Worm (Caenorhabditis elegans) whole organism, L4 larva: ENCODE measurements around the gene acl-4.
"Not testable (repeated sequence)": the region's sequence is repeated elsewhere in the genome, so short reads cannot be mapped to it uniquely, and the experiment has no call there.

ENCODE experiments used
- Y105C5A.15 ChIP-seq: fragments of 200-800 bp; sonication (Bioruptor generic); IDR thresholded peaks from 2 replicates; pipeline ENCODE4 v1.3.6; 2022; ENCODE audit warnings: missing genetic modification characterization, missing compliant biosample characterization
- Y5F2A.4 ChIP-seq: fragments of 200-800 bp; sonication (Bioruptor generic); optimal IDR thresholded peaks from 2 replicates; lab custom pipeline; 2018; ENCODE audit warnings: mild to moderate bottlenecking, missing genetic modification characterization, missing compliant biosample characterization
- aha-1 ChIP-seq: fragments of 150-350 bp; peaks from one replicate; lab custom pipeline; 2014; ENCODE audit warnings: missing biosample characterization, missing genetic modification characterization
- aly-2 ChIP-seq: sonication (generic microtip); optimal IDR thresholded peaks from 2 replicates; lab custom pipeline; 2018; ENCODE audit warnings: missing biosample characterization, missing genetic modification characterization
- ama-1 ChIP-seq: fragments of 150-350 bp; optimal IDR thresholded peaks from 2 replicates; lab custom pipeline; 2014; ENCODE audit warnings: inconsistent platforms, mixed read lengths
- ceh-32 ChIP-seq: sonication (generic microtip); optimal IDR thresholded peaks from 2 replicates; lab custom pipeline; 2016; ENCODE audit warnings: mild to moderate bottlenecking, missing genetic modification characterization, missing compliant biosample characterization; ENCODE audit not compliant: poor library complexity
- daf-12 ChIP-seq: fragments of 150-350 bp; optimal IDR thresholded peaks from 2 replicates; lab custom pipeline; 2014; ENCODE audit warnings: missing biosample characterization, missing genetic modification reagents, missing genetic modification characterization
- daf-16 ChIP-seq, 3 experiments: sonication (generic microtip); optimal IDR thresholded peaks; 2 replicates each; lab custom pipeline; 2016 to 2017; ENCODE audit warnings: missing genetic modification characterization in 3 of 3, missing genetic modification reagents in 3 of 3, mild to moderate bottlenecking in 2 of 3, missing compliant biosample characterization in 2 of 3, missing biosample characterization in 1 of 3, moderate library complexity in 1 of 3
- daf-8 ChIP-seq: fragments of 200-800 bp; sonication (Bioruptor generic); IDR thresholded peaks from 2 replicates; pipeline ENCODE4 v1.3.6; 2022; ENCODE audit warnings: missing genetic modification characterization, missing compliant biosample characterization
- dmd-6 ChIP-seq: fragments of 200-800 bp; sonication (Bioruptor generic); IDR thresholded peaks from 2 replicates; pipeline ENCODE4 v1.3.6; 2022; ENCODE audit warnings: missing genetic modification reagents, missing genetic modification characterization, missing compliant biosample characterization
- dve-1 ChIP-seq: sonication (generic microtip); optimal IDR thresholded peaks from 2 replicates; lab custom pipeline; 2017; ENCODE audit warnings: antibody characterized with exemption, mild to moderate bottlenecking, missing genetic modification characterization, missing compliant biosample characterization; ENCODE audit not compliant: insufficient read depth
- hlh-11 ChIP-seq: fragments of 200-800 bp; sonication (Bioruptor generic); optimal IDR thresholded peaks from 2 replicates; lab custom pipeline; 2018; ENCODE audit warnings: mild to moderate bottlenecking, missing genetic modification characterization, missing compliant biosample characterization
- hlh-30 ChIP-seq: sonication (generic microtip); optimal IDR thresholded peaks from 2 replicates; lab custom pipeline; 2017; ENCODE audit warnings: antibody characterized with exemption, mild to moderate bottlenecking, missing genetic modification characterization, missing compliant biosample characterization; ENCODE audit not compliant: insufficient read depth
- jun-1 ChIP-seq: fragments of 150-350 bp; optimal IDR thresholded peaks from 2 replicates; lab custom pipeline; 2014; ENCODE audit warnings: missing biosample characterization, missing genetic modification reagents, missing genetic modification characterization
- lim-7 ChIP-seq: fragments of 200-800 bp; sonication (Bioruptor generic); IDR thresholded peaks from 2 replicates; pipeline ENCODE4 v1.3.6; 2022; ENCODE audit warnings: missing genetic modification characterization, missing compliant biosample characterization
- lin-15B ChIP-seq: fragments of 150-350 bp; sonication (generic microtip); optimal IDR thresholded peaks from 3 replicates; lab custom pipeline; 2014; ENCODE audit warnings: missing biosample characterization, missing genetic modification characterization
- lin-39 ChIP-seq: fragments of 150-350 bp; optimal IDR thresholded peaks from 2 replicates; lab custom pipeline; 2014; ENCODE audit warnings: missing biosample characterization, missing genetic modification reagents, missing genetic modification characterization
- mdl-1 ChIP-seq, 2 experiments: fragments of 150-350 bp in 1 of 2; sonication (generic microtip) in 1 of 2; optimal IDR thresholded peaks; 2 replicates each; lab custom pipeline; 2014 to 2017; ENCODE audit warnings: missing biosample characterization in 2 of 2, missing genetic modification characterization in 2 of 2
- nhr-11 ChIP-seq: fragments of 150-350 bp; optimal IDR thresholded peaks from 2 replicates; lab custom pipeline; 2014; ENCODE audit warnings: missing biosample characterization, missing genetic modification characterization
- nhr-25 ChIP-seq: sonication (generic microtip); optimal IDR thresholded peaks from 2 replicates; lab custom pipeline; 2017; ENCODE audit warnings: missing genetic modification characterization, mild to moderate bottlenecking, missing compliant biosample characterization, antibody characterized with exemption, moderate library complexity, borderline replicate concordance; ENCODE audit not compliant: insufficient read depth
- nhr-28 ChIP-seq: fragments of 150-350 bp; optimal IDR thresholded peaks from 2 replicates; lab custom pipeline; 2014; ENCODE audit warnings: missing biosample characterization, missing genetic modification characterization
- nhr-41 ChIP-seq: fragments of 200-800 bp; sonication (Bioruptor generic); IDR thresholded peaks from 2 replicates; pipeline ENCODE4 v1.3.6; 2022; ENCODE audit warnings: missing genetic modification reagents, missing genetic modification characterization, missing compliant biosample characterization
- nhr-77 ChIP-seq: fragments of 150-350 bp; optimal IDR thresholded peaks from 2 replicates; lab custom pipeline; 2014; ENCODE audit warnings: missing biosample characterization, missing genetic modification characterization
- pha-4 ChIP-seq, 2 experiments: fragments of 150-350 bp in 1 of 2; fragments of 200-800 bp in 1 of 2; sonication (Bioruptor generic) in 1 of 2; IDR thresholded peaks in 1 of 2; optimal IDR thresholded peaks in 1 of 2; 2 replicates each; pipeline versions ENCODE4 v1.3.6 to Lab custom; 2014 to 2022; ENCODE audit warnings: missing genetic modification characterization in 2 of 2, missing genetic modification reagents in 2 of 2, missing biosample characterization in 1 of 2, missing compliant biosample characterization in 1 of 2
- php-3 ChIP-seq: fragments of 200-800 bp; sonication (Bioruptor generic); IDR thresholded peaks from 2 replicates; pipeline ENCODE4 v1.3.6; 2022; ENCODE audit warnings: missing genetic modification reagents, missing genetic modification characterization, missing compliant biosample characterization
- pqm-1 ChIP-seq: sonication (generic microtip); optimal IDR thresholded peaks from 2 replicates; lab custom pipeline; 2017; ENCODE audit warnings: missing biosample characterization, missing genetic modification characterization
- saeg-2 ChIP-seq: fragments of 200-800 bp; sonication (Bioruptor generic); IDR thresholded peaks from 2 replicates; pipeline ENCODE4 v1.3.6; 2022; ENCODE audit warnings: missing genetic modification reagents, missing genetic modification characterization, missing compliant biosample characterization
- sdz-12 ChIP-seq: fragments of 200-800 bp; sonication (Bioruptor generic); optimal IDR thresholded peaks from 2 replicates; lab custom pipeline; 2018; ENCODE audit warnings: mild to moderate bottlenecking, missing genetic modification characterization, missing compliant biosample characterization
- skn-1 ChIP-seq: fragments of 150-350 bp; optimal IDR thresholded peaks from 2 replicates; lab custom pipeline; 2014; ENCODE audit warnings: missing biosample characterization, missing genetic modification characterization
- tra-1 ChIP-seq: fragments of 200-800 bp; sonication (Bioruptor generic); IDR thresholded peaks from 2 replicates; pipeline ENCODE4 v1.3.6; 2022; ENCODE audit warnings: missing genetic modification reagents, missing genetic modification characterization, missing compliant biosample characterization
- unc-39 ChIP-seq: sonication (generic microtip); optimal IDR thresholded peaks from 2 replicates; lab custom pipeline; 2017; ENCODE audit warnings: missing biosample characterization, missing genetic modification characterization
- zip-11 ChIP-seq: fragments of 200-800 bp; sonication (Bioruptor generic); IDR thresholded peaks from 2 replicates; pipeline ENCODE4 v1.3.6; 2022; ENCODE audit warnings: missing genetic modification characterization, missing compliant biosample characterization

Gene acl-4

ce11 chrX:2030871-2031270, 39.4 kb downstream of the acl-4 start:
- no peak for TF ChIP-seq daf-16 (GFP tag; optimal IDR thresholded peaks at IDR 0.05; lab: Kevin White, UChicago)
- TF ChIP-seq daf-16 (tag; optimal IDR thresholded peaks at IDR 0.05; lab: Kevin White, UChicago): peak; percentile 93
- TF ChIP-seq daf-8 (GFP tag; lab: Robert Waterston, UW): no peak
- peak; percentile 34 for TF ChIP-seq aha-1 (tag; lab: Kevin White, UChicago)
- TF ChIP-seq php-3 (GFP tag; lab: Robert Waterston, UW): 0 out of 2 replicates have a peak, but pooled peaks have one; percentile 12

ce11 chrX:2026342-2026741, 43.9 kb downstream of the acl-4 start, which contains the start of gene Y102A11A.2:
Gene Y102A11A.2, plus strand, starts transcription at chrX:2026642.
- TF ChIP-seq mdl-1 (tag; optimal IDR thresholded peaks at IDR 0.05; lab: Kevin White, UChicago); skn-1 (tag; lab: Kevin White, UChicago); lin-39 (tag; lab: Kevin White, UChicago): not testable (repeated sequence)

DNA sequence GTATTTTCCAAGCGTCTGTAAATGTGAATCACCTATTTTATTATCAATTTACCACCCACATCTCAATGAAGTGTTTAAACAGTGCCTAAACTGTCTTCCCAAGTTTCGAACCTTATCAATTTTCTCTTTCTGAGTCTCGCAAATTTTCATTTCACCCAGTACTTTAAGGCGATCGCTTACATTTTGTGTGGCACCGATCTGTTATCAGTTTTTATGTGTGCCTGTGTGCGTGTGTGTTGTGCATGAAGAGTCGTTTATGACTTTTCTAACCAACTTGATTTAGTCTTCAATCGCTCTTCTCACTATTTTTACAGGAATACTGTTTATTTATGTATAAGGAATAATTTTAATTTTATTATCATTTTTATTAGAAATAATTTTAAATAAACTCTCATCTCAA, 44.8 kb downstream of the acl-4 start:
- TF ChIP-seq daf-16 (GFP tag; optimal IDR thresholded peaks at IDR 0.05; lab: Kevin White, UChicago): not testable (repeated sequence)
- TF ChIP-seq daf-16 (tag; optimal IDR thresholded peaks at IDR 0.05; lab: Kevin White, UChicago): peak; percentile 28
- TF ChIP-seq hlh-11: peak; percentile 10
- peak; percentile 71 for TF ChIP-seq dmd-6
- peak; percentile 67; the same call in 1 of the 2 replicates for TF ChIP-seq php-3 (GFP tag; lab: Robert Waterston, UW)
- TF ChIP-seq tra-1 (GFP tag; lab: Robert Waterston, UW): peak; percentile 64; the same call in 1 of the 2 replicates
- TF ChIP-seq, all 104 proteins: peak for 5; not testable (repeated sequence) for 99

DNA sequence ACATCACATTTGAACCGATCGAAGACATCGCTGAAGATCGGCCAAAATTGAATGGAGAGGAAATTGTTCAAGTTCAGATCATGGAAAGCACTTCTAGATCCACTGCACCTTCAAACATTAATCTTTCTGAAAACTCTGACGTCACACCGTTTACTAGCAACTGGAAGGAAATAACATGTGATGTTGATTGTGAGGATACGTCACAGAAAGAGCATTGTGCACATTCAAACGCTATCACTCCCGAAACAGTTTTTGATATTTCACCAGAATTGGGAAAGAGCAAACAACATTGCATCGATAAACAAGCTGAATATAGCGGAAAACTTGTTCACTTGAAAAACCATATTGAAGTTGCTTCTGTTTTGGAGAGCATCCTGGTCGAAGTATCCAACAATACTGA, 48.7 kb downstream of the acl-4 start:
- TF ChIP-seq lin-15B (no peak), daf-16 (GFP tag; optimal IDR thresholded peaks at IDR 0.05; lab: Kevin White, UChicago) (no peak), daf-16 (tag; optimal IDR thresholded peaks at IDR 0.05; lab: Kevin White, UChicago) (peak; percentile 95), jun-1 (tag; lab: Kevin White, UChicago) (no peak), dve-1 (peak; percentile 29), nhr-77 (tag; lab: Kevin White, UChicago) (peak; percentile 55), pqm-1 (tag; lab: Kevin White, UChicago) (peak; percentile 45), nhr-28 (peak; percentile 56)

ce11 chrX:2018848-2019247, 51.4 kb downstream of the acl-4 start, which contains the start of gene Y102A11A.3:
Gene Y102A11A.3, plus strand, starts transcription at chrX:2019148.
- TF ChIP-seq zip-11 (no peak), lim-7 (GFP tag; lab: Robert Waterston, UW) (no peak), aha-1 (tag; lab: Kevin White, UChicago) (no peak), hlh-30 (tag; lab: Kevin White, UChicago) (no peak), saeg-2 (GFP tag; lab: Robert Waterston, UW) (no peak), unc-39 (tag; lab: Kevin White, UChicago) (no peak), nhr-11 (tag; lab: Kevin White, UChicago) (no peak), Y105C5A.15 (GFP tag; lab: Robert Waterston, UW) (no peak), aly-2 (tag; lab: Kevin White, UChicago) (no peak), ceh-32 (tag; lab: Kevin White, UChicago) (no peak), ama-1 (no peak), php-3 (GFP tag; lab: Robert Waterston, UW) (no peak), daf-12 (tag; lab: Kevin White, UChicago) (no peak), nhr-25 (tag; lab: Kevin White, UChicago) (no peak), nhr-41 (GFP tag; lab: Robert Waterston, UW) (no peak), daf-8 (GFP tag; lab: Robert Waterston, UW) (no peak), sdz-12 (GFP tag; lab: Kevin White, UChicago) (no peak), pha-4 (GFP tag; IDR thresholded peaks at IDR 0.05; lab: Robert Waterston, UW) (no peak), pha-4 (tag; optimal IDR thresholded peaks at IDR 0.05; lab: Kevin White, UChicago) (no peak), Y5F2A.4 (GFP tag; lab: Kevin White, UChicago) (no peak)
